Fruit fly (Drosophila melanogaster): Measurements from ENCODE around the gene CG14971.

- TF ChIP-seq Hr96 (GFP tag; optimal IDR thresholded peaks at IDR 0.05) (no peak), pad (GFP tag; optimal IDR thresholded peaks at IDR 0.05) (no peak), tj (GFP tag; optimal IDR thresholded peaks at IDR 0.05) (no peak), bab1 (GFP tag; optimal IDR thresholded peaks at IDR 0.05) (no peak), CG7045 (GFP tag; optimal IDR thresholded peaks at IDR 0.05) (no peak), CG14711 (tag; optimal IDR thresholded peaks at IDR 0.05) (no peak), kay (GFP tag; ENCODE audit: borderline replicate concordance) (no peak), Clk (GFP tag; optimal IDR thresholded peaks at IDR 0.05) (no peak), CG5204 (GFP tag; optimal IDR thresholded peaks at IDR 0.05) (no peak), Crg-1 (GFP tag; optimal IDR thresholded peaks at IDR 0.05) (no peak), CG7101 (tag; optimal IDR thresholded peaks at IDR 0.05) (no peak), cnc (optimal IDR thresholded peaks at IDR 0.05) (no peak), CG1620 (GFP tag; optimal IDR thresholded peaks at IDR 0.05) (no peak), CG33017 (tag; optimal IDR thresholded peaks at IDR 0.05) (no peak)
Measured at dm6 chr3L:3492116-3492747, 21.1 kb upstream of the CG14971 start.
